Worm (Caenorhabditis elegans): ENCODE data around the gene Y50D4A.1.

ce11 chrV:1176277-1176839 is 31.3 kb upstream of the Y50D4A.1 start, which contains the start of gene T21H3.1:
- TF ChIP-seq F13H6.1 (tag; optimal IDR thresholded peaks at IDR 0.05) (no peak), nhr-11 (tag; optimal IDR thresholded peaks at IDR 0.05) (no peak), elt-3 (tag; optimal IDR thresholded peaks at IDR 0.05) (no peak)

Measured in whole organism, L2 larva.